Worm (Caenorhabditis elegans) whole organism, L4 larva: ENCODE data around the gene his-5.

ENCODE experiments used
- F10B5.3 ChIP-seq: sonication (generic microtip); optimal IDR thresholded peaks from 2 replicates; lab custom pipeline; 2016; ENCODE audit warnings: mild to moderate bottlenecking, missing genetic modification characterization, missing compliant biosample characterization
- T20F7.1 ChIP-seq: fragments of 200-800 bp; sonication (Bioruptor generic); optimal IDR thresholded peaks from 2 replicates; lab custom pipeline; 2018; ENCODE audit warnings: mild to moderate bottlenecking, missing genetic modification characterization, missing compliant biosample characterization
- Y105C5A.15 ChIP-seq: fragments of 200-800 bp; sonication (Bioruptor generic); IDR thresholded peaks from 2 replicates; pipeline ENCODE4 v1.3.6; 2022; ENCODE audit warnings: missing genetic modification characterization, missing compliant biosample characterization
- Y48G9A.11 ChIP-seq: fragments of 200-800 bp; sonication (Bioruptor generic); IDR thresholded peaks from 2 replicates; pipeline ENCODE4 v1.3.6; 2022; ENCODE audit warnings: missing genetic modification reagents, missing genetic modification characterization, missing compliant biosample characterization
- ZK546.5 ChIP-seq, 2 experiments: sonication (generic microtip); optimal IDR thresholded peaks; 2 replicates each; lab custom pipeline; 2017; ENCODE audit warnings: missing biosample characterization in 2 of 2, missing genetic modification characterization in 2 of 2
- aly-2 ChIP-seq: sonication (generic microtip); optimal IDR thresholded peaks from 2 replicates; lab custom pipeline; 2018; ENCODE audit warnings: missing biosample characterization, missing genetic modification characterization
- ama-1 ChIP-seq: fragments of 150-350 bp; optimal IDR thresholded peaks from 2 replicates; lab custom pipeline; 2014; ENCODE audit warnings: inconsistent platforms, mixed read lengths
- attf-4 ChIP-seq: sonication (generic microtip); optimal IDR thresholded peaks from 3 replicates; lab custom pipeline; 2017; ENCODE audit warnings: missing biosample characterization, missing genetic modification characterization
- daf-16 ChIP-seq, 3 experiments: sonication (generic microtip); optimal IDR thresholded peaks; 2 replicates each; lab custom pipeline; 2016 to 2017; ENCODE audit warnings: missing genetic modification characterization in 3 of 3, missing genetic modification reagents in 3 of 3, mild to moderate bottlenecking in 2 of 3, missing compliant biosample characterization in 2 of 3, missing biosample characterization in 1 of 3, moderate library complexity in 1 of 3
- daf-19 ChIP-seq: fragments of 200-800 bp; sonication (Bioruptor generic); conservative IDR thresholded peaks from 2 replicates; pipeline ENCODE4 v1.3.6; 2022; ENCODE audit warnings: missing genetic modification characterization, missing compliant biosample characterization
- daf-8 ChIP-seq: fragments of 200-800 bp; sonication (Bioruptor generic); IDR thresholded peaks from 2 replicates; pipeline ENCODE4 v1.3.6; 2022; ENCODE audit warnings: missing genetic modification characterization, missing compliant biosample characterization
- dmd-8 ChIP-seq: fragments of 200-800 bp; sonication (Bioruptor generic); IDR thresholded peaks from 2 replicates; pipeline ENCODE4 v1.3.6; 2022; ENCODE audit warnings: missing genetic modification characterization, missing compliant biosample characterization
- duxl-1 ChIP-seq: sonication (generic microtip); optimal IDR thresholded peaks from 2 replicates; lab custom pipeline; 2016; ENCODE audit warnings: mild to moderate bottlenecking, missing genetic modification characterization, moderate library complexity, missing compliant biosample characterization; ENCODE audit not compliant: poor library complexity
- egl-27 ChIP-seq: sonication (generic microtip); optimal IDR thresholded peaks from 3 replicates; lab custom pipeline; 2017; ENCODE audit warnings: missing biosample characterization, missing genetic modification reagents, missing genetic modification characterization
- egl-43 ChIP-seq: fragments of 200-800 bp; sonication (Bioruptor generic); IDR thresholded peaks from 2 replicates; pipeline ENCODE4 v1.3.6; 2022; ENCODE audit warnings: missing genetic modification reagents, missing genetic modification characterization, missing compliant biosample characterization
- fos-1 ChIP-seq: fragments of 150-350 bp; optimal IDR thresholded peaks from 2 replicates; lab custom pipeline; 2014; ENCODE audit warnings: missing biosample characterization, missing genetic modification characterization
- gei-8 ChIP-seq: fragments of 200-800 bp; sonication (Bioruptor generic); optimal IDR thresholded peaks from 2 replicates; lab custom pipeline; 2018; ENCODE audit warnings: mild to moderate bottlenecking, missing genetic modification characterization, missing compliant biosample characterization
- hlh-11 ChIP-seq: fragments of 200-800 bp; sonication (Bioruptor generic); optimal IDR thresholded peaks from 2 replicates; lab custom pipeline; 2018; ENCODE audit warnings: mild to moderate bottlenecking, missing genetic modification characterization, missing compliant biosample characterization
- jun-1 ChIP-seq: fragments of 150-350 bp; optimal IDR thresholded peaks from 2 replicates; lab custom pipeline; 2014; ENCODE audit warnings: missing biosample characterization, missing genetic modification reagents, missing genetic modification characterization
- lim-7 ChIP-seq: fragments of 200-800 bp; sonication (Bioruptor generic); IDR thresholded peaks from 2 replicates; pipeline ENCODE4 v1.3.6; 2022; ENCODE audit warnings: missing genetic modification characterization, missing compliant biosample characterization
- lin-13 ChIP-seq: fragments of 150-350 bp; optimal IDR thresholded peaks from 2 replicates; lab custom pipeline; 2014; ENCODE audit warnings: missing biosample characterization, missing genetic modification reagents, missing genetic modification characterization
- lin-15B ChIP-seq: fragments of 150-350 bp; sonication (generic microtip); optimal IDR thresholded peaks from 3 replicates; lab custom pipeline; 2014; ENCODE audit warnings: missing biosample characterization, missing genetic modification characterization
- lir-3 ChIP-seq: sonication (generic microtip); optimal IDR thresholded peaks from 2 replicates; lab custom pipeline; 2016; ENCODE audit warnings: mild to moderate bottlenecking, missing genetic modification characterization, missing compliant biosample characterization
- madf-5 ChIP-seq, 2 experiments: fragments of 200-800 bp; sonication (Bioruptor generic); IDR thresholded peaks; 2 replicates each; pipeline ENCODE4 v1.3.6; 2022; ENCODE audit warnings: missing compliant biosample characterization in 2 of 2, missing genetic modification characterization in 2 of 2
- madf-9 ChIP-seq: fragments of 200-800 bp; sonication (Bioruptor generic); conservative IDR thresholded peaks from 2 replicates; pipeline ENCODE4 v1.3.6; 2022; ENCODE audit warnings: missing genetic modification reagents, missing genetic modification characterization, missing compliant biosample characterization
- mdl-1 ChIP-seq, 2 experiments: fragments of 150-350 bp in 1 of 2; sonication (generic microtip) in 1 of 2; optimal IDR thresholded peaks; 2 replicates each; lab custom pipeline; 2014 to 2017; ENCODE audit warnings: missing biosample characterization in 2 of 2, missing genetic modification characterization in 2 of 2
- mdt-29 ChIP-seq: fragments of 200-800 bp; sonication (Bioruptor generic); IDR thresholded peaks from 2 replicates; pipeline ENCODE4 v1.3.6; 2022; ENCODE audit warnings: missing genetic modification reagents, missing genetic modification characterization, missing compliant biosample characterization
- mes-2 ChIP-seq: sonication (generic microtip); optimal IDR thresholded peaks from 2 replicates; lab custom pipeline; 2016; ENCODE audit warnings: missing genotype, mild to moderate bottlenecking, missing genetic modification characterization, missing compliant biosample characterization; ENCODE audit not compliant: poor library complexity, severe bottlenecking
- mxl-3 ChIP-seq: fragments of 200-800 bp; sonication (Bioruptor generic); optimal IDR thresholded peaks from 2 replicates; lab custom pipeline; 2018; ENCODE audit warnings: mild to moderate bottlenecking, missing genetic modification characterization, missing compliant biosample characterization
- nhr-102 ChIP-seq: sonication (generic microtip); optimal IDR thresholded peaks from 2 replicates; lab custom pipeline; 2016; ENCODE audit warnings: mild to moderate bottlenecking, missing genetic modification characterization, moderate library complexity, missing compliant biosample characterization
- nhr-41 ChIP-seq: fragments of 200-800 bp; sonication (Bioruptor generic); IDR thresholded peaks from 2 replicates; pipeline ENCODE4 v1.3.6; 2022; ENCODE audit warnings: missing genetic modification reagents, missing genetic modification characterization, missing compliant biosample characterization
- nhr-76 ChIP-seq: fragments of 150-350 bp; optimal IDR thresholded peaks from 2 replicates; lab custom pipeline; 2014; ENCODE audit warnings: missing biosample characterization, missing genetic modification characterization
- pha-4 ChIP-seq, 2 experiments: fragments of 150-350 bp in 1 of 2; fragments of 200-800 bp in 1 of 2; sonication (Bioruptor generic) in 1 of 2; IDR thresholded peaks in 1 of 2; optimal IDR thresholded peaks in 1 of 2; 2 replicates each; pipeline versions ENCODE4 v1.3.6 to Lab custom; 2014 to 2022; ENCODE audit warnings: missing genetic modification characterization in 2 of 2, missing genetic modification reagents in 2 of 2, missing biosample characterization in 1 of 2, missing compliant biosample characterization in 1 of 2
- php-3 ChIP-seq: fragments of 200-800 bp; sonication (Bioruptor generic); IDR thresholded peaks from 2 replicates; pipeline ENCODE4 v1.3.6; 2022; ENCODE audit warnings: missing genetic modification reagents, missing genetic modification characterization, missing compliant biosample characterization
- pqm-1 ChIP-seq: sonication (generic microtip); optimal IDR thresholded peaks from 2 replicates; lab custom pipeline; 2017; ENCODE audit warnings: missing biosample characterization, missing genetic modification characterization
- saeg-2 ChIP-seq: fragments of 200-800 bp; sonication (Bioruptor generic); IDR thresholded peaks from 2 replicates; pipeline ENCODE4 v1.3.6; 2022; ENCODE audit warnings: missing genetic modification reagents, missing genetic modification characterization, missing compliant biosample characterization
- sdz-12 ChIP-seq: fragments of 200-800 bp; sonication (Bioruptor generic); optimal IDR thresholded peaks from 2 replicates; lab custom pipeline; 2018; ENCODE audit warnings: mild to moderate bottlenecking, missing genetic modification characterization, missing compliant biosample characterization
- snpc-4 ChIP-seq: fragments of 150-350 bp; optimal IDR thresholded peaks from 2 replicates; lab custom pipeline; 2014; ENCODE audit warnings: missing biosample characterization, missing genetic modification characterization
- unc-130 ChIP-seq: sonication (generic microtip); optimal IDR thresholded peaks from 2 replicates; lab custom pipeline; 2016; ENCODE audit warnings: missing genetic modification reagents, missing genetic modification characterization, missing compliant biosample characterization
- unc-62 ChIP-seq, 3 experiments: fragments of 150-350 bp in 1 of 3; sonication (generic microtip); optimal IDR thresholded peaks in 2 of 3; peaks in 1 of 3; 1 replicate in 1 of 3; 2 replicates in 2 of 3; lab custom pipeline; 2014 to 2017; ENCODE audit warnings: missing biosample characterization in 3 of 3, missing genetic modification characterization in 3 of 3, missing genetic modification reagents in 3 of 3, missing genotype in 1 of 3
- zfp-2 ChIP-seq: sonication (generic microtip); optimal IDR thresholded peaks from 2 replicates; lab custom pipeline; 2016; ENCODE audit warnings: mild to moderate bottlenecking, missing genetic modification characterization, missing compliant biosample characterization
- ztf-11 ChIP-seq: fragments of 150-350 bp; optimal IDR thresholded peaks from 2 replicates; lab custom pipeline; 2014; ENCODE audit warnings: missing biosample characterization, missing genetic modification characterization
- ztf-7 ChIP-seq: fragments of 150-350 bp; optimal IDR thresholded peaks from 2 replicates; lab custom pipeline; 2014; ENCODE audit warnings: missing biosample characterization, missing genetic modification characterization

Gene his-5

DNA sequence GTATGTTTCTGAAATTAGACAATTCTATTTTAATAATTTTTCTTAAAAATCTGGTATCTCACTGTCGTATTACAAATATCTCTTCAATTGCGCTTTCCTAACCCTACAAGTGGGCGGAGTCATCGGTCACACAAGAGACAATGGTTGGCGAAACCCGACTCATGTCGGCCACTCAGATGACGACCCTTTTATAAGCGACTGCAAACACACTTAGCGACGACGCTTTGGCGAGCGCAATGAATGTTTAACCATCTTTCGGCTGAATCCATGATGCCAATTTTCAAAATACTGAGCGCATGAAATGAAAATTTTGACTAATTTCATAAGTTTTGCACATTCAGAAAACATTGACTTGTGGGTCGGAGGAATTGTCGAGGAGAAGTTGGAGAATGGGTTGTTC lies 34.7 kb upstream of the his-5 start (continued):
- TF ChIP-seq madf-9 (GFP tag; lab: Robert Waterston, UW): peak; percentile 97
- no peak for TF ChIP-seq egl-27 (tag; lab: Kevin White, UChicago)
- TF ChIP-seq madf-5 (GFP tag; IDR thresholded peaks at IDR 0.05; lab: Robert Waterston, UW): peak in 1 of 2 experiments; percentile 99
- peak; percentile 100 for TF ChIP-seq Y105C5A.15 (GFP tag; lab: Robert Waterston, UW)
- peak; percentile 99 for TF ChIP-seq saeg-2 (GFP tag; lab: Robert Waterston, UW)
- TF ChIP-seq nhr-41: peak; percentile 100
- TF ChIP-seq dmd-8 (GFP tag; lab: Robert Waterston, UW): peak; percentile 100
- TF ChIP-seq mdl-1 (tag; optimal IDR thresholded peaks at IDR 0.05; lab: Kevin White, UChicago): peak; percentile 8 to 59
- TF ChIP-seq mes-2 (tag; lab: Kevin White, UChicago): peak; percentile 96
- peak; percentile 98 for TF ChIP-seq duxl-1
- peak; percentile 99 for TF ChIP-seq sdz-12 (GFP tag; lab: Kevin White, UChicago)
- peak; percentile 89 for TF ChIP-seq jun-1
- TF ChIP-seq T20F7.1: peak; percentile 87
- TF ChIP-seq fos-1: peak; percentile 47
- TF ChIP-seq ztf-7: peak; percentile 95
- peak; percentile 99 for TF ChIP-seq php-3
- TF ChIP-seq snpc-4 (tag; lab: Kevin White, UChicago): peak; percentile 99
- peak; percentile 86 for TF ChIP-seq attf-4 (tag; lab: Kevin White, UChicago)
- no peak for TF ChIP-seq ztf-11 (tag; lab: Kevin White, UChicago)
- TF ChIP-seq ama-1 (lab: Kevin White, UChicago): no peak
- TF ChIP-seq zfp-2: peak; percentile 86
- peak; percentile 100 for TF ChIP-seq gei-8 (GFP tag; lab: Kevin White, UChicago)
- TF ChIP-seq lim-7: peak; percentile 100
- peak; percentile 97 for TF ChIP-seq nhr-102
- peak; percentile 98 for TF ChIP-seq daf-8 (GFP tag; lab: Robert Waterston, UW)
- TF ChIP-seq daf-19 (GFP tag; lab: Robert Waterston, UW): peak; percentile 100
- TF ChIP-seq mdt-29 (GFP tag; lab: Robert Waterston, UW): peak; percentile 96

DNA sequence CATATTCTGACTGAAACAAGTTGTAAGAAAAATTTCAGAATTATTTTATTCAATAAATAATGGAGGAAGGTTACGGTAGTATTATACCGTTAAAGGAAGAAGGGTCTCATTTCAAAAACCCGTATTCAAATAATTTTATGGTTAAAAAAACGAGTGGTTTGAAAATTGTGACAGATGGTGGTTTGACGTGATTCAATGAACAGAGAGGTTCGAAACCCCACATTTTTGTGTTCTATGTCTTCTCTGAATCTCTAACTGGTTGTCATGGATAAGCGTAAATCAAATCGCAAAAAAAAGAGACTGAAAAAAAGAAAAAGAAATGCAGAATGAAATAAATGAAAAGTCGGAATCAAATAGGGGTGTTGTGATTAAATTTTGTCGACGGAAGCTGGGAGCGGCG lies 27.7 kb upstream of the his-5 start, which contains the start of gene ZK994.6:
Gene ZK994.6, minus strand, starts transcription at position 101 of the 400 bp plus-strand sequence.
- TF ChIP-seq Y48G9A.11 (no peak), pqm-1 (tag; lab: Kevin White, UChicago) (no peak), lin-15B (tag; lab: Kevin White, UChicago) (no peak), F10B5.3 (tag; lab: Kevin White, UChicago) (no peak), lir-3 (tag; lab: Kevin White, UChicago) (no peak), ZK546.5 (tag; optimal IDR thresholded peaks at IDR 0.05; lab: Kevin White, UChicago) (no peak), mxl-3 (GFP tag; lab: Kevin White, UChicago) (no peak), hlh-11 (no peak), gei-8 (GFP tag; lab: Kevin White, UChicago) (no peak)

DNA sequence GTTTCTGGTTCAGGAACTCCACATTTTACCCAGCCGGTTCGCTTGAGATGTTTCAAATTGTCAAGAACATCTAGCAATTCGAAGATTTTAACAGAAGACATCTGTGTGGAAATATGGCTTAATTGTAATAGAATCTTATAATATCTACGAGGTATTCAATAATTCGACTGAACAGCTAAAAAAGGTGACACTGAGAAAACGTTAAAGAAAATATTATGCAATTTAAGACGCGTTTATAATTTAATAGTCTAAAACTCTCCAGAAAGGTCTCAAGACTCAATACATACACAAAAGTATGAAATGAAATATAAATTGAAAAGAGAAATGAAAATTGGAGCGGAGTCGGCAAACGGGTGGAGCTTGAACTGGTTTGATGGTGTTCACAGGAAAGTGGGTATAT lies 21.7 kb upstream of the his-5 start, which contains the start of gene F45F2.9:
Gene F45F2.9, minus strand, starts transcription at position 101 of the 400 bp plus-strand sequence.
- TF ChIP-seq T20F7.1: no peak
- no peak for TF ChIP-seq Y105C5A.15 (GFP tag; lab: Robert Waterston, UW)
- TF ChIP-seq daf-16 (GFP tag; optimal IDR thresholded peaks at IDR 0.05; lab: Kevin White, UChicago): no peak
- TF ChIP-seq daf-16 (tag; optimal IDR thresholded peaks at IDR 0.05; lab: Kevin White, UChicago): no peak
- no peak for TF ChIP-seq unc-62 (GFP tag; optimal IDR thresholded peaks at IDR 0.05 in 1 of 2; lab: Kevin White, UChicago)
- no peak for TF ChIP-seq unc-62 (tag; optimal IDR thresholded peaks at IDR 0.05; lab: Kevin White, UChicago)
- TF ChIP-seq lim-7: no peak
- TF ChIP-seq lin-15B (tag; lab: Kevin White, UChicago): no peak
- no peak for TF ChIP-seq unc-130 (GFP tag; lab: Kevin White, UChicago)
- no peak for TF ChIP-seq pha-4 (GFP tag; IDR thresholded peaks at IDR 0.05; lab: Robert Waterston, UW)
- TF ChIP-seq pha-4 (tag; optimal IDR thresholded peaks at IDR 0.05; lab: Kevin White, UChicago): no peak
- no peak for TF ChIP-seq egl-43 (GFP tag; lab: Robert Waterston, UW)
- TF ChIP-seq lin-13: no peak
- TF ChIP-seq nhr-76 (tag; lab: Kevin White, UChicago): no peak
- TF ChIP-seq aly-2: no peak
